Fruit fly (Drosophila melanogaster): ENCODE data around the gene CG4558.
A peak's percentile ranks its signal among the peaks of the same experiment; 100 is the strongest.

DNA sequence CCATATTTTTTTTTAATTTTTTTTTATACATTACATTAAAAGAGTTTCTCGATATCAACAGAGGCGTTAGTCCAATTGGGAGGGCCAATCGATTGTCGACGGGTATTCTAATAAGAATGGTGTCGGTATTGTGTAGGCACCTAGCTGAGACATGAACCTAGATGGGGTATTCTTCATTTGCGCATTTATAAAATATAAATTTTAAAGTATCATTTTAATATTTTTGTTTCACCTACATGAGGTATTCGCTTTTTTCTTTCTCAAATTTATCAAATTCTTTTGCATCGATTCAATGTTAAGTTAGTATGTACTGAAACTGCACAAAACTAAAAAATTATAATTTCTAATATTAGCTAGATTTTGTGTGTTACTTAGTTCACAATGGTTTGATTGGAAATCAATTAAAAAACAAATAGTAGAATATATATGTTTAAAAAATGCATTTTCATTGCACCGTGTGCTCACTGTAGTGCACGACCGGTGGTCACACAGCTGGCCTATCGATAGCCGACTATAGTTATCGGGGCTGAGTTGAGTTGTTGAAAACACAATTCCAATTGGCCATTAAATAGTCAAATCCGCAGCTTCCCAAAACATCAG is 5.6 kb upstream of the CG4558 start, which contains the start of the genes CG14435 and Tmf:
- TF ChIP-seq cic (GFP tag; optimal IDR thresholded peaks at IDR 0.05) (no peak), CG1620 (GFP tag; optimal IDR thresholded peaks at IDR 0.05) (peak; percentile 71), CG33017 (tag; optimal IDR thresholded peaks at IDR 0.05) (peak; percentile 57), Crg-1 (GFP tag; optimal IDR thresholded peaks at IDR 0.05) (peak; percentile 54), Clk (GFP tag; optimal IDR thresholded peaks at IDR 0.05) (peak; percentile 35), CG12768 (GFP tag; optimal IDR thresholded peaks at IDR 0.05) (peak; percentile 70), CG7045 (GFP tag; optimal IDR thresholded peaks at IDR 0.05) (peak; percentile 73)
